Worm (Caenorhabditis elegans) whole organism, L1 larva: ENCODE results near the gene metl-9.

Experiments used
- C34B4.2 ChIP-seq: sonication (generic microtip); optimal IDR thresholded peaks from 2 replicates; lab custom pipeline; 2017; ENCODE audit warnings: mild to moderate bottlenecking, missing genetic modification characterization, missing compliant biosample characterization
- efl-3 ChIP-seq: fragments of 200-800 bp; sonication (Bioruptor generic); optimal IDR thresholded peaks from 2 replicates; lab custom pipeline; 2018; ENCODE audit warnings: mild to moderate bottlenecking, missing genetic modification characterization, missing compliant biosample characterization
- rnt-1 ChIP-seq: sonication (generic microtip); optimal IDR thresholded peaks from 2 replicates; lab custom pipeline; 2016; ENCODE audit warnings: mild to moderate bottlenecking, missing genetic modification characterization, moderate library complexity, missing compliant biosample characterization
- tbx-2 ChIP-seq: sonication (generic microtip); optimal IDR thresholded peaks from 2 replicates; lab custom pipeline; 2016; ENCODE audit warnings: missing genetic modification characterization, missing compliant biosample characterization

ce11 chrX:5162755-5163154 lies 16.2 kb downstream of the metl-9 start, which contains the start of gene EGAP5.1:
- TF ChIP-seq C34B4.2 (tag; lab: Kevin White, UChicago) (no peak), efl-3 (GFP tag; lab: Kevin White, UChicago) (no peak), tbx-2 (no peak), rnt-1 (no peak)
